Worm (Caenorhabditis elegans) whole organism, mixed stage, embryonic: Measurements from ENCODE around the gene tbce-1.

Experiments
- blmp-1 ChIP-seq: fragments of 150-350 bp; optimal IDR thresholded peaks from 2 replicates; lab custom pipeline; 2014; ENCODE audit warnings: missing biosample characterization, missing genetic modification characterization
- ceh-39 ChIP-seq: fragments of 150-350 bp; optimal IDR thresholded peaks from 2 replicates; lab custom pipeline; 2014; ENCODE audit warnings: missing biosample characterization, missing genetic modification characterization
- cnd-1 ChIP-seq: fragments of 200-800 bp; sonication (Bioruptor generic); optimal IDR thresholded peaks from 2 replicates; lab custom pipeline; 2018; ENCODE audit warnings: mild to moderate bottlenecking, missing genetic modification characterization, missing compliant biosample characterization
- lin-32 ChIP-seq: fragments of 200-800 bp; sonication (Bioruptor generic); optimal IDR thresholded peaks from 2 replicates; lab custom pipeline; 2018; ENCODE audit warnings: mild to moderate bottlenecking, missing genetic modification characterization, missing compliant biosample characterization
- mep-1 ChIP-seq: fragments of 150-350 bp; optimal IDR thresholded peaks from 2 replicates; lab custom pipeline; 2017; ENCODE audit warnings: missing biosample characterization, missing genetic modification reagents, missing genetic modification characterization, inconsistent platforms
- nhr-237 ChIP-seq: fragments of 150-350 bp; optimal IDR thresholded peaks from 2 replicates; lab custom pipeline; 2014; ENCODE audit warnings: missing biosample characterization, missing genetic modification characterization
- nhr-28 ChIP-seq: fragments of 150-350 bp; optimal IDR thresholded peaks from 2 replicates; lab custom pipeline; 2014; ENCODE audit warnings: missing biosample characterization, missing genetic modification characterization
- pha-4 ChIP-seq: fragments of 150-350 bp; optimal IDR thresholded peaks from 2 replicates; lab custom pipeline; 2018; ENCODE audit warnings: missing biosample characterization, missing genetic modification reagents, missing genetic modification characterization
- snpc-4 ChIP-seq: fragments of 150-350 bp; optimal IDR thresholded peaks from 2 replicates; lab custom pipeline; 2014; ENCODE audit warnings: missing biosample characterization, missing genetic modification characterization
- unc-39 ChIP-seq: fragments of 150-350 bp; optimal IDR thresholded peaks from 2 replicates; lab custom pipeline; 2014; ENCODE audit warnings: missing biosample characterization, missing genetic modification characterization

DNA sequence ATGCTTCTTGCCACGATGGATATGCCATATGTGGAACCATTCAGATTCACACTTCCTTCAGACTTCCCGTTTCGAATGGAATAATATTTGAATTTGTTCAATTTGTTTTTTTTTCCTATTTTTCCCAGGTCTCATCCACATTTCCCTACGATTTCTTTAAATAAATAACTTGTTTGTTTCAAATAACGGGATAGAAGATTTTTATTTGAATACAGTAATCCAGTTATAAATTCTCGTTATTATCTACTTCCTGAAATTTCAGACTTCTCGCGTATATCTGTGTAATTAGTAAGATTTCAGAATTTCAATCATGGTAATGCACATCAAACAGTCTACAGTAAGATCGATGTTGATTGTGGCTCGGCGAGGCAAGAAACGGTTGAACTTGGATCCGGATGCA is 6.0 kb downstream of the tbce-1 start, which contains the start of gene F35H10.5:
- TF ChIP-seq cnd-1 (tag; lab: Kevin White, UChicago) = no peak
- no peak for TF ChIP-seq nhr-28 (tag; lab: Kevin White, UChicago)
- no peak for TF ChIP-seq unc-39 (tag; lab: Kevin White, UChicago)
- TF ChIP-seq lin-32 (GFP tag; lab: Kevin White, UChicago) = no peak
- no peak for TF ChIP-seq blmp-1 (tag; lab: Kevin White, UChicago)
- no peak for TF ChIP-seq ceh-39
- no peak for TF ChIP-seq mep-1 (tag; lab: Kevin White, UChicago)
- TF ChIP-seq pha-4 = no peak
- no peak for TF ChIP-seq nhr-237 (tag; lab: Kevin White, UChicago)
- no peak for TF ChIP-seq snpc-4 (tag; lab: Kevin White, UChicago)
